Worm (Caenorhabditis elegans): Measurements from ENCODE around the gene kvs-3.

kvs-3 gene

ce11 chrV:9346804-9347203 lies 28.7 kb downstream of the kvs-3 start, which contains the start of the genes K07B1.7 and try-5 (continued):
- no peak for TF ChIP-seq peb-1 (tag; optimal IDR thresholded peaks at IDR 0.05)
- no peak for TF ChIP-seq snpc-4 (tag; optimal IDR thresholded peaks at IDR 0.05)
- TF ChIP-seq unc-62 (GFP tag; optimal IDR thresholded peaks at IDR 0.05) = no peak

ce11 chrV:9349687-9350086 lies 31.6 kb downstream of the kvs-3 start, which contains the start of gene srx-47:
Gene srx-47, plus strand, starts transcription at chrV:9349987.
- TF ChIP-seq elt-1 (tag; optimal IDR thresholded peaks at IDR 0.05) (no peak), nhr-77 (tag; optimal IDR thresholded peaks at IDR 0.05) (no peak), mab-5 (tag; optimal IDR thresholded peaks at IDR 0.05) (no peak), peb-1 (tag; optimal IDR thresholded peaks at IDR 0.05) (no peak), ztf-11 (tag; optimal IDR thresholded peaks at IDR 0.05) (no peak), ZK546.5 (tag; optimal IDR thresholded peaks at IDR 0.05) (no peak), unc-39 (tag; optimal IDR thresholded peaks at IDR 0.05) (no peak), fos-1 (tag; optimal IDR thresholded peaks at IDR 0.05) (no peak), F13H6.1 (tag; optimal IDR thresholded peaks at IDR 0.05) (no peak), nhr-23 (tag; optimal IDR thresholded peaks at IDR 0.05) (no peak), nhr-25 (tag; optimal IDR thresholded peaks at IDR 0.05) (no peak), nhr-237 (tag; optimal IDR thresholded peaks at IDR 0.05) (no peak), ceh-82 (tag; optimal IDR thresholded peaks at IDR 0.05) (no peak)

ce11 chrV:9352947-9353346 lies 34.8 kb downstream of the kvs-3 start, which contains the start of gene srx-46:
Gene srx-46, plus strand, starts transcription at chrV:9353247.
- TF ChIP-seq ztf-1 (GFP tag; conservative IDR thresholded peaks at IDR 0.05) = no peak
- TF ChIP-seq mbf-1 (tag; optimal IDR thresholded peaks at IDR 0.05) = no peak
- TF ChIP-seq ceh-16 (tag; optimal IDR thresholded peaks at IDR 0.05) = no peak
- TF ChIP-seq gmeb-1 (tag; optimal IDR thresholded peaks at IDR 0.05) = no peak
- no peak for TF ChIP-seq mdl-1 (tag; optimal IDR thresholded peaks at IDR 0.05)

- TF ChIP-seq elt-3 (tag; optimal IDR thresholded peaks at IDR 0.05) (no peak), lin-13 (GFP tag; optimal IDR thresholded peaks at IDR 0.05) (no peak), lsy-2 (tag; optimal IDR thresholded peaks at IDR 0.05) (no peak), F13H6.1 (tag; optimal IDR thresholded peaks at IDR 0.05) (no peak), aly-2 (tag; optimal IDR thresholded peaks at IDR 0.05) (no peak), egl-27 (tag; optimal IDR thresholded peaks at IDR 0.05) (no peak), nhr-129 (tag; optimal IDR thresholded peaks at IDR 0.05) (no peak), peb-1 (tag; optimal IDR thresholded peaks at IDR 0.05) (no peak), unc-39 (tag; optimal IDR thresholded peaks at IDR 0.05) (no peak), zag-1 (tag; optimal IDR thresholded peaks at IDR 0.05) (no peak), sma-9 (GFP tag; optimal IDR thresholded peaks at IDR 0.05) (no peak), sma-9 (tag; optimal IDR thresholded peaks at IDR 0.05) (no peak), nhr-23 (tag; optimal IDR thresholded peaks at IDR 0.05) (no peak), blmp-1 (tag; optimal IDR thresholded peaks at IDR 0.05; ENCODE audit: insufficient read depth) (no peak), nhr-6 (tag; optimal IDR thresholded peaks at IDR 0.05) (no peak), ceh-16 (tag; optimal IDR thresholded peaks at IDR 0.05) (no peak), lin-11 (tag; optimal IDR thresholded peaks at IDR 0.05) (no peak), nhr-11 (tag; optimal IDR thresholded peaks at IDR 0.05) (no peak), ztf-1 (GFP tag; conservative IDR thresholded peaks at IDR 0.05) (no peak), unc-62 (GFP tag; optimal IDR thresholded peaks at IDR 0.05) (no peak)
These were observed 37.3 kb downstream of the kvs-3 start, which contains the start of gene ttr-40 for ce11 chrV:9355371-9355770. Gene ttr-40, minus strand, starts transcription at chrV:9355471.

ce11 chrV:9356345-9356744 lies 38.2 kb downstream of the kvs-3 start, which contains the start of gene ttr-49:
Gene ttr-49, minus strand, starts transcription at chrV:9356515.
- TF ChIP-seq fos-1 (tag; optimal IDR thresholded peaks at IDR 0.05) (peak; percentile 59), dmd-4 (tag; optimal IDR thresholded peaks at IDR 0.05) (no peak), lin-39 (tag; optimal IDR thresholded peaks at IDR 0.05) (no peak), skn-1 (tag; optimal IDR thresholded peaks at IDR 0.05) (no peak), ZK546.5 (tag; optimal IDR thresholded peaks at IDR 0.05) (no peak), lin-11 (tag; optimal IDR thresholded peaks at IDR 0.05) (no peak), blmp-1 (tag; optimal IDR thresholded peaks at IDR 0.05; ENCODE audit: insufficient read depth) (no peak)
